Fruit fly (Drosophila melanogaster): ENCODE measurements around the gene Mob2.

Mob2 gene

dm6 chr3L:11554338-11554737 lies 7.7 kb downstream of the Mob2 start (continued):
- TF ChIP-seq crc (GFP tag; optimal IDR thresholded peaks at IDR 0.05), result peak; percentile 37
- peak; percentile 62 for TF ChIP-seq CG14014 (GFP tag; IDR thresholded peaks at IDR 0.05)
- TF ChIP-seq Aef1 (GFP tag; IDR thresholded peaks at IDR 0.05), result peak; percentile 36; the same call in 1 of the 3 replicates
- no peak for TF ChIP-seq knrl (GFP tag; IDR thresholded peaks at IDR 0.05; ENCODE audit: partially characterized antibody)
- TF ChIP-seq CG1832 (GFP tag; optimal IDR thresholded peaks at IDR 0.05), result no peak
- TF ChIP-seq sob (GFP tag; IDR thresholded peaks at IDR 0.05), result peak; percentile 64
- no peak for TF ChIP-seq dimm (GFP tag; IDR thresholded peaks at IDR 0.05)
- peak; percentile 70 for TF ChIP-seq CG15269 (tag; optimal IDR thresholded peaks at IDR 0.05)
- TF ChIP-seq CG11093 (GFP tag; IDR thresholded peaks at IDR 0.05), result peak; percentile 62; the same call in 1 of the 3 replicates
- peak; percentile 69 for TF ChIP-seq bab2 (GFP tag; optimal IDR thresholded peaks at IDR 0.05)
- no peak for TF ChIP-seq CG8478 (optimal IDR thresholded peaks at IDR 0.05)
- peak; percentile 87 for TF ChIP-seq gcm (GFP tag; optimal IDR thresholded peaks at IDR 0.05)
- peak; percentile 99 for TF ChIP-seq sens (GFP tag)
- peak in 1 of 2 experiments; percentile 63 for TF ChIP-seq crp (GFP tag; optimal IDR thresholded peaks at IDR 0.05)
- TF ChIP-seq zf30C (GFP tag; optimal IDR thresholded peaks at IDR 0.05), result peak; percentile 89
- TF ChIP-seq gem (tag; optimal IDR thresholded peaks at IDR 0.05), result peak; percentile 93
- TF ChIP-seq Sin3A (optimal IDR thresholded peaks at IDR 0.05), result no peak
- TF ChIP-seq BEAF-32 (GFP tag; optimal IDR thresholded peaks at IDR 0.05), result no peak
- peak; percentile 85 for TF ChIP-seq tin (GFP tag; optimal IDR thresholded peaks at IDR 0.05)
- TF ChIP-seq Poxn (GFP tag; IDR thresholded peaks at IDR 0.05), result no peak
- TF ChIP-seq Nf-YC (tag; optimal IDR thresholded peaks at IDR 0.05), result peak; percentile 18
- no peak for TF ChIP-seq sna (GFP tag; IDR thresholded peaks at IDR 0.05; ENCODE audit: partially characterized antibody)
- no peak for TF ChIP-seq NFAT (GFP tag; IDR thresholded peaks at IDR 0.05)
- peak; percentile 61 for TF ChIP-seq maf-S (GFP tag; optimal IDR thresholded peaks at IDR 0.05)
- TF ChIP-seq CG4854 (GFP tag; optimal IDR thresholded peaks at IDR 0.05), result peak; percentile 74
- TF ChIP-seq so (GFP tag; IDR thresholded peaks at IDR 0.05), result 0 out of 3 replicates have a peak, but pooled peaks have one; percentile 23
- TF ChIP-seq Atf6 (GFP tag; IDR thresholded peaks at IDR 0.05), result peak; percentile 45; the same call in 1 of the 2 replicates
- no peak for TF ChIP-seq lov (optimal IDR thresholded peaks at IDR 0.05)
- TF ChIP-seq lov (GFP tag; IDR thresholded peaks at IDR 0.05), result peak; percentile 92
- peak; percentile 71 for TF ChIP-seq tgo (GFP tag; IDR thresholded peaks at IDR 0.05)
- no peak for TF ChIP-seq prd (optimal IDR thresholded peaks at IDR 0.05)
- peak; percentile 92 for TF ChIP-seq prd (GFP tag; IDR thresholded peaks at IDR 0.05)
- TF ChIP-seq exex (tag; optimal IDR thresholded peaks at IDR 0.05), result no peak
- peak; percentile 88 for TF ChIP-seq NC2β (GFP tag; optimal IDR thresholded peaks at IDR 0.05)
- peak; percentile 59 for TF ChIP-seq CG8089 (GFP tag; optimal IDR thresholded peaks at IDR 0.05)
- no peak for TF ChIP-seq jigr1 (GFP tag; IDR thresholded peaks at IDR 0.05)
- TF ChIP-seq CG3065 (GFP tag; optimal IDR thresholded peaks at IDR 0.05), result peak; percentile 73
- peak; percentile 69 for TF ChIP-seq sqz (GFP tag; optimal IDR thresholded peaks at IDR 0.05)
- no peak; the same call in 1 of the 2 replicates for TF ChIP-seq Gsc (GFP tag; IDR thresholded peaks at IDR 0.05)
- TF ChIP-seq CG2202 (tag; optimal IDR thresholded peaks at IDR 0.05), result peak; percentile 93
- peak; percentile 70 for TF ChIP-seq dm (GFP tag; optimal IDR thresholded peaks at IDR 0.05)
- peak; percentile 85 for TF ChIP-seq Xbp1 (GFP tag; optimal IDR thresholded peaks at IDR 0.05)
- no peak for TF ChIP-seq CG11560 (tag; IDR thresholded peaks at IDR 0.05)
- TF ChIP-seq CG32772 (GFP tag; IDR thresholded peaks at IDR 0.05), result peak; percentile 73
- no peak for TF ChIP-seq CG7963 (GFP tag; IDR thresholded peaks at IDR 0.05; ENCODE audit: partially characterized antibody)
- no peak for TF ChIP-seq cad (GFP tag; optimal IDR thresholded peaks at IDR 0.05)
- TF ChIP-seq CG7786 (GFP tag; optimal IDR thresholded peaks at IDR 0.05), result peak; percentile 52
- TF ChIP-seq ham (GFP tag; IDR thresholded peaks at IDR 0.05), result no peak
- peak; percentile 75 for TF ChIP-seq org-1 (GFP tag; optimal IDR thresholded peaks at IDR 0.05)
- TF ChIP-seq btn (GFP tag; optimal IDR thresholded peaks at IDR 0.05), result peak; percentile 46
- no peak for TF ChIP-seq Jarid2 (GFP tag; optimal IDR thresholded peaks at IDR 0.05)
- peak; percentile 42 for TF ChIP-seq CG8281 (tag; optimal IDR thresholded peaks at IDR 0.05)
- TF ChIP-seq CG18599 (GFP tag; optimal IDR thresholded peaks at IDR 0.05), result peak; percentile 77

All from whole organism, embryonic.